Worm (Caenorhabditis elegans): ENCODE measurements around the gene iff-1.

- TF ChIP-seq nhr-10 (tag; optimal IDR thresholded peaks at IDR 0.05) (no peak), snpc-4 (tag; optimal IDR thresholded peaks at IDR 0.05) (no peak), ZK546.5 (tag; optimal IDR thresholded peaks at IDR 0.05) (no peak), nhr-25 (tag; optimal IDR thresholded peaks at IDR 0.05) (no peak), sma-3 (GFP tag; optimal IDR thresholded peaks at IDR 0.05) (no peak), egl-27 (tag; optimal IDR thresholded peaks at IDR 0.05) (no peak), fos-1 (tag; optimal IDR thresholded peaks at IDR 0.05) (no peak), nhr-11 (tag; optimal IDR thresholded peaks at IDR 0.05) (no peak), skn-1 (tag; optimal IDR thresholded peaks at IDR 0.05) (no peak)
Observed at ce11 chrIII:9751074-9751473, 4.1 kb upstream of the iff-1 start, which contains the start of gene T05G5.5.

Data from whole organism, L2 larva.